Worm (Caenorhabditis elegans) whole organism, L2 larva: Measurements from ENCODE around the gene nucl-1.

Source experiments
- ama-1 ChIP-seq: fragments of 150-350 bp; optimal IDR thresholded peaks from 2 replicates; lab custom pipeline; 2018; ENCODE audit warnings: inconsistent platforms
- lin-39 ChIP-seq: fragments of 150-350 bp; optimal IDR thresholded peaks from 2 replicates; lab custom pipeline; 2014; ENCODE audit warnings: missing biosample characterization, missing genetic modification reagents, missing genetic modification characterization
- ztf-11 ChIP-seq: sonication (generic microtip); optimal IDR thresholded peaks from 2 replicates; lab custom pipeline; 2017; ENCODE audit warnings: missing biosample characterization, missing genetic modification characterization

DNA sequence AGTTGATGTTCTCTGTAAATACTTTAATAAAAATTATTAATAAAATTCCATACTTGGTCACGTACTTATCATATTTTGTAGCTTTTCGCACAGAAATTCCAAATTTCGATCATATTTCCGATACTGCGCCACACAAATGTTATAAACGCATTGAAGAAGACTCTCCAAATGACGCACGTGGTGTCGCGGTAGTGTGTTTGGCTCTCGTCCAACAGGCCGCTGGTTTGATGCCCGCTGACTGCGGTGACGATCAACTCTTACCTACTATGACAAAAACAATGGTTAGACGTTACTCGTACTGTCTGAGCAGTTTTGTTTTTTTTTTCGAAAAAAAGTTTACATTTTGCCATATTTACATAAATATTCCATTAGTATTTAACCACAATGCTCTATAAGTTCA, 36.5 kb downstream of the nucl-1 start:
- no peak for TF ChIP-seq ama-1 (lab: Kevin White, UChicago)
- TF ChIP-seq ztf-11 (tag; lab: Kevin White, UChicago): no peak
- TF ChIP-seq lin-39 (tag; lab: Kevin White, UChicago): no peak
